Fruit fly (Drosophila melanogaster) whole organism, embryonic: Measurements from ENCODE around the gene fzy.

Source experiments
- Atf-2 ChIP-seq: fragments of 200-800 bp; sonication (Bioruptor generic); optimal IDR thresholded peaks from 2 replicates; lab custom pipeline; 2016; ENCODE audit warnings: missing biosample characterization, missing genetic modification characterization
- CG10274 ChIP-seq: fragments of 200-800 bp; sonication (Bioruptor generic); optimal IDR thresholded peaks from 3 replicates; lab custom pipeline; 2017; ENCODE audit warnings: missing biosample characterization, mild to moderate bottlenecking, missing genetic modification characterization
- CG10654 ChIP-seq: fragments of 200-800 bp; sonication (Bioruptor generic); optimal IDR thresholded peaks from 2 replicates; lab custom pipeline; 2016; ENCODE audit warnings: missing biosample characterization, missing genetic modification characterization
- CG11247 ChIP-seq: fragments of 200-800 bp; sonication (Bioruptor generic); IDR thresholded peaks from 2 replicates; pipeline ENCODE4 v1.3.6; 2022; ENCODE audit warnings: missing biosample characterization, missing genetic modification characterization
- CG12155 ChIP-seq: fragments of 200-800 bp; sonication (Bioruptor generic); optimal IDR thresholded peaks from 3 replicates; lab custom pipeline; 2016; ENCODE audit warnings: missing biosample characterization, missing genetic modification characterization
- CG12659 ChIP-seq: fragments of 200-800 bp; sonication (Bioruptor generic); optimal IDR thresholded peaks from 3 replicates; lab custom pipeline; 2017; ENCODE audit warnings: mild to moderate bottlenecking, missing biosample characterization, missing genetic modification reagents, missing genetic modification characterization
- CG14014 ChIP-seq: fragments of 200-800 bp; sonication (Bioruptor generic); IDR thresholded peaks from 2 replicates; pipeline ENCODE4 v1.3.6; 2022; ENCODE audit warnings: missing biosample characterization, missing genetic modification characterization
- CG14710 ChIP-seq: fragments of 200-800 bp; sonication (Bioruptor generic); optimal IDR thresholded peaks from 3 replicates; lab custom pipeline; 2019; ENCODE audit warnings: missing biosample characterization, mild to moderate bottlenecking, missing genetic modification characterization, moderate library complexity
- CG15514 ChIP-seq: fragments of 200-800 bp; sonication (Bioruptor generic); optimal IDR thresholded peaks from 3 replicates; lab custom pipeline; 2017; ENCODE audit warnings: missing biosample characterization, missing genetic modification characterization, mild to moderate bottlenecking, moderate library complexity, missing genetic modification reagents
- CG16815 ChIP-seq: fragments of 200-800 bp; sonication (Bioruptor generic); optimal IDR thresholded peaks from 3 replicates; lab custom pipeline; 2017; ENCODE audit warnings: missing biosample characterization, mild to moderate bottlenecking, missing genetic modification characterization
- CG17186 ChIP-seq: fragments of 200-800 bp; sonication (Bioruptor generic); optimal IDR thresholded peaks from 3 replicates; lab custom pipeline; 2017; ENCODE audit warnings: missing biosample characterization, missing genetic modification reagents, missing genetic modification characterization
- CG17361 ChIP-seq: fragments of 200-800 bp; sonication (Bioruptor generic); IDR thresholded peaks from 3 replicates; pipeline ENCODE4 v1.3.6; 2022; ENCODE audit warnings: missing biosample characterization, missing genetic modification characterization
- CG3163 ChIP-seq: fragments of 200-800 bp; sonication (Bioruptor generic); optimal IDR thresholded peaks from 3 replicates; lab custom pipeline; 2016; ENCODE audit warnings: missing biosample characterization, missing genetic modification characterization
- CG4328 ChIP-seq: fragments of 200-800 bp; sonication (Bioruptor generic); optimal IDR thresholded peaks from 3 replicates; lab custom pipeline; 2017; ENCODE audit warnings: missing biosample characterization, missing genetic modification reagents, missing genetic modification characterization
- CG6254 ChIP-seq: fragments of 200-800 bp; sonication (Bioruptor generic); optimal IDR thresholded peaks from 3 replicates; lab custom pipeline; 2017; ENCODE audit warnings: mild to moderate bottlenecking, missing biosample characterization, missing genetic modification reagents, missing genetic modification characterization
- CG7987 ChIP-seq: fragments of 200-800 bp; sonication (Bioruptor generic); optimal IDR thresholded peaks from 2 replicates; lab custom pipeline; 2018; ENCODE audit warnings: missing biosample characterization, mild to moderate bottlenecking, missing genetic modification characterization, moderate library complexity
- CG8281 ChIP-seq: fragments of 200-800 bp; sonication (Bioruptor generic); optimal IDR thresholded peaks from 2 replicates; lab custom pipeline; 2018; ENCODE audit warnings: missing biosample characterization, mild to moderate bottlenecking, missing genetic modification characterization, moderate library complexity
- CG8290 ChIP-seq, 3 experiments: fragments of 200-800 bp; sonication (Bioruptor generic); optimal IDR thresholded peaks; 2 replicates each; lab custom pipeline; 2016 to 2019; ENCODE audit warnings: missing biosample characterization in 3 of 3, missing genetic modification characterization in 3 of 3, mild to moderate bottlenecking in 2 of 3, moderate library complexity in 1 of 3
- CG8765 ChIP-seq: fragments of 200-800 bp; sonication (Bioruptor generic); IDR thresholded peaks from 2 replicates; pipeline ENCODE4 v1.3.6; 2022; ENCODE audit warnings: missing biosample characterization, missing genetic modification characterization
- CHES-1-like ChIP-seq: fragments of 200-800 bp; sonication (Bioruptor generic); optimal IDR thresholded peaks from 2 replicates; lab custom pipeline; 2016; ENCODE audit warnings: missing biosample characterization, missing genetic modification characterization
- Deaf1 ChIP-seq: fragments of 200-800 bp; optimal IDR thresholded peaks from 3 replicates; lab custom pipeline; 2019; ENCODE audit warnings: missing biosample characterization, mild to moderate bottlenecking, missing genetic modification characterization, moderate library complexity
- Fer1 ChIP-seq: fragments of 200-800 bp; sonication (Bioruptor generic); optimal IDR thresholded peaks from 2 replicates; lab custom pipeline; 2017; ENCODE audit warnings: missing biosample characterization, mild to moderate bottlenecking, missing genetic modification characterization
- Fer2 ChIP-seq: fragments of 200-800 bp; sonication (Bioruptor generic); optimal IDR thresholded peaks from 2 replicates; lab custom pipeline; 2018; ENCODE audit warnings: missing biosample characterization, mild to moderate bottlenecking, missing genetic modification characterization, moderate library complexity
- Gug ChIP-seq: fragments of 200-800 bp; sonication (Bioruptor generic); IDR thresholded peaks from 4 replicates; pipeline ENCODE4 v1.3.6; 2022; ENCODE audit warnings: missing biosample characterization, missing genetic modification characterization
- HmgD ChIP-seq: fragments of 200-800 bp; sonication (Bioruptor generic); optimal IDR thresholded peaks from 3 replicates; lab custom pipeline; 2016; ENCODE audit warnings: missing biosample characterization, missing genetic modification characterization
- Hmr ChIP-seq: fragments of 200-800 bp; sonication (Bioruptor generic); optimal IDR thresholded peaks from 3 replicates; lab custom pipeline; 2017; ENCODE audit warnings: mild to moderate bottlenecking, missing biosample characterization, missing genetic modification reagents, missing genetic modification characterization
- Hmx ChIP-seq: fragments of 200-800 bp; sonication (Bioruptor generic); optimal IDR thresholded peaks from 2 replicates; lab custom pipeline; 2016; ENCODE audit warnings: missing biosample characterization, missing genetic modification characterization
- Myb ChIP-seq: fragments of 200-800 bp; sonication (Bioruptor generic); optimal IDR thresholded peaks from 2 replicates; lab custom pipeline; 2016; ENCODE audit warnings: missing biosample characterization, missing genetic modification characterization
- Ravus ChIP-seq: fragments of 200-800 bp; sonication (Bioruptor generic); IDR thresholded peaks from 2 replicates; pipeline ENCODE4 v1.3.6; 2022; ENCODE audit warnings: missing biosample characterization, missing genetic modification characterization
- Sin3A ChIP-seq: fragments of >200 bp; optimal IDR thresholded peaks from 2 replicates; lab custom pipeline; 2018
- ash1 ChIP-seq: fragments of 200-800 bp; sonication (Bioruptor generic); optimal IDR thresholded peaks from 2 replicates; lab custom pipeline; 2018; ENCODE audit warnings: missing biosample characterization, mild to moderate bottlenecking, missing genetic modification characterization
- bigmax ChIP-seq: fragments of 200-800 bp; sonication (Bioruptor generic); optimal IDR thresholded peaks from 2 replicates; lab custom pipeline; 2018; ENCODE audit warnings: missing biosample characterization, mild to moderate bottlenecking, missing genetic modification characterization
- cg ChIP-seq: fragments of 200-800 bp; sonication (Bioruptor generic); optimal IDR thresholded peaks from 3 replicates; lab custom pipeline; 2019; ENCODE audit warnings: missing biosample characterization, mild to moderate bottlenecking, missing genetic modification characterization, moderate library complexity
- dimm ChIP-seq: fragments of 200-800 bp; sonication (Bioruptor generic); IDR thresholded peaks from 2 replicates; pipeline ENCODE4 v1.3.6; 2022; ENCODE audit warnings: missing biosample characterization, missing genetic modification characterization
- dm ChIP-seq: fragments of 200-800 bp; sonication (Bioruptor generic); optimal IDR thresholded peaks from 3 replicates; lab custom pipeline; 2016; ENCODE audit warnings: missing biosample characterization, missing genetic modification characterization
- eve ChIP-seq, 2 experiments: fragments of >200 bp; optimal IDR thresholded peaks; 2 replicates each; lab custom pipeline; 2017; ENCODE audit warnings: missing biosample characterization in 2 of 2, missing genetic modification characterization in 2 of 2
- ftz-f1 ChIP-seq: fragments of 200-800 bp; sonication (Bioruptor generic); optimal IDR thresholded peaks from 2 replicates; lab custom pipeline; 2016; ENCODE audit warnings: missing biosample characterization, missing genetic modification characterization
- gcm2 ChIP-seq: fragments of 200-800 bp; sonication (Bioruptor generic); optimal IDR thresholded peaks from 2 replicates; lab custom pipeline; 2016; ENCODE audit warnings: missing biosample characterization, missing genetic modification characterization
- jigr1 ChIP-seq: fragments of 200-800 bp; sonication (Bioruptor generic); IDR thresholded peaks from 3 replicates; pipeline ENCODE4 v1.3.6; 2022; ENCODE audit warnings: missing biosample characterization, missing genetic modification characterization
- kni ChIP-seq: fragments of 200-800 bp; sonication (Bioruptor generic); optimal IDR thresholded peaks from 3 replicates; lab custom pipeline; 2017; ENCODE audit warnings: mild to moderate bottlenecking, missing biosample characterization, missing genetic modification reagents, missing genetic modification characterization
- nom ChIP-seq: fragments of 200-800 bp; sonication (Bioruptor generic); optimal IDR thresholded peaks from 2 replicates; lab custom pipeline; 2017; ENCODE audit warnings: missing biosample characterization, missing genetic modification characterization, mild to moderate bottlenecking, moderate library complexity, missing genetic modification reagents
- pnt ChIP-seq: fragments of 200-800 bp; sonication (Bioruptor generic); optimal IDR thresholded peaks from 3 replicates; lab custom pipeline; 2016; ENCODE audit warnings: missing biosample characterization, missing genetic modification characterization
- psq ChIP-seq: fragments of 200-800 bp; sonication (Bioruptor generic); optimal IDR thresholded peaks from 2 replicates; lab custom pipeline; 2017; ENCODE audit warnings: missing biosample characterization, missing genetic modification characterization
- row ChIP-seq: fragments of 200-800 bp; sonication (Bioruptor generic); IDR thresholded peaks from 3 replicates; pipeline ENCODE4 v1.3.6; 2022; ENCODE audit warnings: missing biosample characterization, missing genetic modification characterization
- sna ChIP-seq: fragments of 200-800 bp; sonication (Bioruptor generic); IDR thresholded peaks from 2 replicates; pipeline ENCODE4 v1.3.6; 2022; ENCODE audit warnings: missing biosample characterization, missing genetic modification characterization; ENCODE audit not compliant: partially characterized antibody
- tio ChIP-seq: fragments of 200-800 bp; sonication (Bioruptor generic); optimal IDR thresholded peaks from 2 replicates; lab custom pipeline; 2017; ENCODE audit warnings: missing biosample characterization, missing genetic modification characterization, inconsistent platforms
- ttk ChIP-seq: fragments of 200-800 bp; sonication (Bioruptor generic); IDR thresholded peaks from 2 replicates; pipeline ENCODE4 v2.1.2; 2022; ENCODE audit warnings: missing biosample characterization, missing genetic modification characterization
- twi ChIP-seq: fragments of 200-800 bp; optimal IDR thresholded peaks from 2 replicates; lab custom pipeline; 2019; ENCODE audit warnings: missing biosample characterization, mild to moderate bottlenecking, missing genetic modification characterization, moderate library complexity

The fzy gene

dm6 chr2L:16284306-16285299 is 26.2 kb upstream of the fzy start (continued):
- TF ChIP-seq CG8765 (GFP tag; lab: Robert Waterston, UW): no peak
- peak; percentile 1 for TF ChIP-seq Atf-2 (GFP tag; lab: Kevin White, UChicago)
- peak; percentile 36 for TF ChIP-seq CG15514 (GFP tag; lab: Kevin White, UChicago)
- 0 out of 4 replicates have a peak, but pooled peaks have one; percentile 5 for TF ChIP-seq Gug (GFP tag; lab: Robert Waterston, UW)
- TF ChIP-seq CG3163 (GFP tag; lab: Kevin White, UChicago): peak; percentile 78
- TF ChIP-seq CG7987 (GFP tag; lab: Kevin White, UChicago): peak; percentile 72
- TF ChIP-seq CG4328 (GFP tag; lab: Kevin White, UChicago): peak; percentile 25
- TF ChIP-seq HmgD (GFP tag; lab: Kevin White, UChicago): no peak
- TF ChIP-seq Deaf1 (tag; lab: Kevin White, UChicago): peak; percentile 15
- TF ChIP-seq Ravus (GFP tag; lab: Robert Waterston, UW): no peak
- peak; percentile 40 for TF ChIP-seq CG8281 (tag; lab: Kevin White, UChicago)
- TF ChIP-seq dimm (GFP tag; lab: Robert Waterston, UW): no peak
- TF ChIP-seq CG17361: no peak
- TF ChIP-seq psq (GFP tag; lab: Kevin White, UChicago): no peak
- TF ChIP-seq ash1 (GFP tag; lab: Kevin White, UChicago): no peak
- TF ChIP-seq CG12155 (GFP tag; lab: Kevin White, UChicago): peak; percentile 34
- TF ChIP-seq CG12659 (GFP tag; lab: Kevin White, UChicago): peak; percentile 47
- TF ChIP-seq sna (GFP tag; lab: Robert Waterston, UW): no peak
- peak; percentile 47 for TF ChIP-seq gcm2 (GFP tag; lab: Kevin White, UChicago)
- TF ChIP-seq Hmr (GFP tag; lab: Kevin White, UChicago): peak; percentile 74
- TF ChIP-seq kni: peak; percentile 84
- TF ChIP-seq Fer2 (tag; lab: Kevin White, UChicago): no peak
- no peak for TF ChIP-seq ttk (GFP tag; lab: Robert Waterston, UW)
- TF ChIP-seq ftz-f1 (GFP tag; lab: Kevin White, UChicago): peak; percentile 31
- no peak for TF ChIP-seq CG8290 (GFP tag; optimal IDR thresholded peaks at IDR 0.05; lab: Kevin White, UChicago)
- peak in 1 of 2 experiments; percentile 66 for TF ChIP-seq CG8290 (tag; optimal IDR thresholded peaks at IDR 0.05; lab: Kevin White, UChicago)
- peak; percentile 21 for TF ChIP-seq CG10654
- no peak for TF ChIP-seq CG16815 (GFP tag; lab: Kevin White, UChicago)
- TF ChIP-seq Fer1: peak; percentile 45
- peak; percentile 62 for TF ChIP-seq cg
- no peak for TF ChIP-seq Sin3A (lab: Kevin White, UChicago)
- peak; percentile 47 for TF ChIP-seq dm (GFP tag; lab: Kevin White, UChicago)
- TF ChIP-seq bigmax (GFP tag; lab: Kevin White, UChicago): peak; percentile 44
- TF ChIP-seq tio (GFP tag; lab: Kevin White, UChicago): peak; percentile 26
- peak in 1 of 2 experiments; percentile 85 for TF ChIP-seq eve (GFP tag; optimal IDR thresholded peaks at IDR 0.05; lab: Kevin White, UChicago)
- TF ChIP-seq CHES-1-like: peak; percentile 4
- peak; percentile 84 for TF ChIP-seq nom
- TF ChIP-seq CG10274: no peak
- peak; percentile 4 for TF ChIP-seq twi
- TF ChIP-seq Myb (GFP tag; lab: Kevin White, UChicago): peak; percentile 3
- TF ChIP-seq pnt: no peak
- no peak for TF ChIP-seq CG6254
- no peak for TF ChIP-seq CG17186
- TF ChIP-seq CG14710 (tag; lab: Kevin White, UChicago): no peak
- TF ChIP-seq Hmx: peak; percentile 8
- TF ChIP-seq jigr1 (GFP tag; lab: Robert Waterston, UW): no peak
- no peak for TF ChIP-seq CG11247 (GFP tag; lab: Robert Waterston, UW)
- TF ChIP-seq row (GFP tag; lab: Robert Waterston, UW): no peak
- no peak for TF ChIP-seq CG14014 (GFP tag; lab: Robert Waterston, UW)
